Fruit fly (Drosophila melanogaster) whole organism, prepupa: ENCODE measurements around the gene Acp76A.

Experiments used
- Blimp-1 ChIP-seq: fragments of 200-800 bp; sonication (Bioruptor generic); optimal IDR thresholded peaks from 3 replicates; lab custom pipeline; 2017; ENCODE audit warnings: missing biosample characterization, missing genetic modification characterization, mild to moderate bottlenecking, moderate library complexity, missing genetic modification reagents
- CG10631 ChIP-seq: fragments of 200-800 bp; sonication (Bioruptor generic); optimal IDR thresholded peaks from 2 replicates; lab custom pipeline; 2016; ENCODE audit warnings: missing biosample characterization, missing genetic modification characterization
- CG10669 ChIP-seq: fragments of 200-800 bp; sonication (Bioruptor generic); optimal IDR thresholded peaks from 3 replicates; lab custom pipeline; 2018; ENCODE audit warnings: missing biosample characterization, mild to moderate bottlenecking, missing genetic modification characterization, moderate library complexity
- CG11294 ChIP-seq: fragments of 200-800 bp; sonication (Bioruptor generic); IDR thresholded peaks from 2 replicates; pipeline ENCODE4 v1.3.6; 2022; ENCODE audit warnings: missing biosample characterization, missing genetic modification characterization
- CG11902 ChIP-seq: fragments of 200-800 bp; sonication (Bioruptor generic); optimal IDR thresholded peaks from 3 replicates; lab custom pipeline; 2016; ENCODE audit warnings: missing biosample characterization, missing genetic modification characterization
- CG15336 ChIP-seq: fragments of 200-800 bp; sonication (Bioruptor generic); IDR thresholded peaks from 2 replicates; pipeline ENCODE4 v1.3.6; 2022; ENCODE audit warnings: missing biosample characterization, missing genetic modification characterization
- CG16779 ChIP-seq: fragments of 200-800 bp; sonication (Bioruptor generic); optimal IDR thresholded peaks from 3 replicates; lab custom pipeline; 2017; ENCODE audit warnings: missing biosample characterization, mild to moderate bottlenecking, missing genetic modification characterization
- CG3032 ChIP-seq: fragments of 200-800 bp; optimal IDR thresholded peaks from 2 replicates; lab custom pipeline; 2019; ENCODE audit warnings: missing biosample characterization, mild to moderate bottlenecking, missing genetic modification characterization, moderate library complexity
- CG31627 ChIP-seq: fragments of 200-800 bp; sonication (Bioruptor generic); optimal IDR thresholded peaks from 3 replicates; lab custom pipeline; 2016; ENCODE audit warnings: missing biosample characterization, missing genetic modification characterization
- CG32006 ChIP-seq: fragments of 200-800 bp; sonication (Bioruptor generic); optimal IDR thresholded peaks from 3 replicates; lab custom pipeline; 2017; ENCODE audit warnings: missing biosample characterization, mild to moderate bottlenecking, missing genetic modification characterization
- CG3919 ChIP-seq: fragments of 200-800 bp; sonication (Bioruptor generic); optimal IDR thresholded peaks from 3 replicates; lab custom pipeline; 2016; ENCODE audit warnings: missing biosample characterization, missing genetic modification characterization
- CG4318 ChIP-seq: fragments of 200-800 bp; sonication (Bioruptor generic); optimal IDR thresholded peaks from 3 replicates; lab custom pipeline; 2017; ENCODE audit warnings: missing biosample characterization, mild to moderate bottlenecking, missing genetic modification characterization
- CG6163 ChIP-seq: fragments of 200-800 bp; sonication (Bioruptor generic); IDR thresholded peaks from 3 replicates; pipeline ENCODE4 v1.3.6; 2022; ENCODE audit warnings: missing biosample characterization, missing genetic modification characterization
- CG6276 ChIP-seq: fragments of 200-800 bp; sonication (Bioruptor generic); optimal IDR thresholded peaks from 2 replicates; lab custom pipeline; 2017; ENCODE audit warnings: missing biosample characterization, mild to moderate bottlenecking, missing genetic modification characterization
- CG6792 ChIP-seq: fragments of 200-800 bp; sonication (Bioruptor generic); optimal IDR thresholded peaks from 3 replicates; lab custom pipeline; 2016; ENCODE audit warnings: missing biosample characterization, missing genetic modification characterization
- CG6808 ChIP-seq: fragments of 200-800 bp; sonication (Bioruptor generic); optimal IDR thresholded peaks from 3 replicates; lab custom pipeline; 2017; ENCODE audit warnings: missing biosample characterization, missing genetic modification characterization, mild to moderate bottlenecking, moderate library complexity, missing genetic modification reagents
- CG6854 ChIP-seq: fragments of 200-800 bp; sonication (Bioruptor generic); optimal IDR thresholded peaks from 2 replicates; lab custom pipeline; 2017; ENCODE audit warnings: missing biosample characterization, mild to moderate bottlenecking, missing genetic modification characterization
- CG7368 ChIP-seq: fragments of 200-800 bp; sonication (Bioruptor generic); optimal IDR thresholded peaks from 3 replicates; lab custom pipeline; 2016; ENCODE audit warnings: missing biosample characterization, missing genetic modification characterization
- CG8119 ChIP-seq: fragments of 200-800 bp; sonication (Bioruptor generic); IDR thresholded peaks from 3 replicates; pipeline ENCODE4 v1.3.6; 2022; ENCODE audit warnings: missing biosample characterization, missing genetic modification characterization
- CG8319 ChIP-seq: fragments of 200-800 bp; sonication (Bioruptor generic); optimal IDR thresholded peaks from 3 replicates; lab custom pipeline; 2016; ENCODE audit warnings: missing biosample characterization, missing genetic modification characterization
- CG9139 ChIP-seq: fragments of 200-800 bp; sonication (Bioruptor generic); optimal IDR thresholded peaks from 3 replicates; lab custom pipeline; 2017; ENCODE audit warnings: missing biosample characterization, mild to moderate bottlenecking, missing genetic modification characterization
- Eip75B ChIP-seq: fragments of 200-800 bp; sonication (Bioruptor generic); optimal IDR thresholded peaks from 3 replicates; lab custom pipeline; 2016; ENCODE audit warnings: missing biosample characterization, missing genetic modification characterization
- Eip78C ChIP-seq: fragments of 200-800 bp; sonication (Bioruptor generic); peaks from one replicate; lab custom pipeline; 2016; ENCODE audit warnings: missing biosample characterization, missing genetic modification characterization
- Eip93F ChIP-seq: fragments of 200-800 bp; sonication (Bioruptor generic); optimal IDR thresholded peaks from 2 replicates; lab custom pipeline; 2016; ENCODE audit warnings: missing biosample characterization, mild to moderate bottlenecking, missing genetic modification characterization
- Gug ChIP-seq: fragments of 200-800 bp; sonication (Bioruptor generic); IDR thresholded peaks from 2 replicates; pipeline ENCODE4 v1.3.6; 2022; ENCODE audit warnings: missing biosample characterization, missing genetic modification characterization
- Hr39 ChIP-seq: fragments of 200-800 bp; sonication (Bioruptor generic); optimal IDR thresholded peaks from 2 replicates; lab custom pipeline; 2016; ENCODE audit warnings: missing biosample characterization, missing genetic modification characterization
- Hr4 ChIP-seq: fragments of 200-800 bp; sonication (Bioruptor generic); optimal IDR thresholded peaks from 3 replicates; lab custom pipeline; 2016; ENCODE audit warnings: missing biosample characterization, missing genetic modification characterization
- Met ChIP-seq: fragments of 200-800 bp; sonication (Bioruptor generic); optimal IDR thresholded peaks from 3 replicates; lab custom pipeline; 2016; ENCODE audit warnings: missing biosample characterization, missing genetic modification characterization
- OdsH ChIP-seq: fragments of 200-800 bp; sonication (Bioruptor generic); optimal IDR thresholded peaks from 3 replicates; lab custom pipeline; 2016; ENCODE audit warnings: missing biosample characterization, missing genetic modification characterization
- Smox ChIP-seq: fragments of 200-800 bp; sonication (Bioruptor generic); optimal IDR thresholded peaks from 3 replicates; lab custom pipeline; 2016; ENCODE audit warnings: missing biosample characterization, missing genetic modification characterization
- Sox102F ChIP-seq: fragments of 200-800 bp; sonication (Bioruptor generic); optimal IDR thresholded peaks from 2 replicates; lab custom pipeline; 2016; ENCODE audit warnings: missing biosample characterization, mild to moderate bottlenecking, missing genetic modification characterization
- Sox14 ChIP-seq: fragments of 200-800 bp; sonication (Bioruptor generic); optimal IDR thresholded peaks from 3 replicates; lab custom pipeline; 2016; ENCODE audit warnings: missing biosample characterization, missing genetic modification characterization
- achi ChIP-seq: fragments of 200-800 bp; sonication (Bioruptor generic); optimal IDR thresholded peaks from 3 replicates; lab custom pipeline; 2016; ENCODE audit warnings: missing biosample characterization, missing genetic modification characterization
- acj6 ChIP-seq: fragments of 200-800 bp; sonication (Bioruptor generic); optimal IDR thresholded peaks from 3 replicates; lab custom pipeline; 2016; ENCODE audit warnings: missing biosample characterization, missing genetic modification characterization
- cyc ChIP-seq: fragments of 200-800 bp; sonication (Bioruptor generic); optimal IDR thresholded peaks from 3 replicates; lab custom pipeline; 2016; ENCODE audit warnings: missing biosample characterization, missing genetic modification characterization
- dsx ChIP-seq: fragments of 200-800 bp; optimal IDR thresholded peaks from 3 replicates; lab custom pipeline; 2019; ENCODE audit warnings: missing biosample characterization, mild to moderate bottlenecking, missing genetic modification characterization, moderate library complexity; ENCODE audit not compliant: poor library complexity, severe bottlenecking
- esn ChIP-seq: fragments of 200-800 bp; sonication (Bioruptor generic); optimal IDR thresholded peaks from 2 replicates; lab custom pipeline; 2016; ENCODE audit warnings: missing biosample characterization, mild to moderate bottlenecking, missing genetic modification characterization, moderate library complexity
- fd59A ChIP-seq: fragments of 200-800 bp; sonication (Bioruptor generic); optimal IDR thresholded peaks from 2 replicates; lab custom pipeline; 2017; ENCODE audit warnings: missing biosample characterization, mild to moderate bottlenecking, missing genetic modification characterization, missing genetic modification reagents
- fkh ChIP-seq: fragments of 200-800 bp; sonication (Bioruptor generic); optimal IDR thresholded peaks from 3 replicates; lab custom pipeline; 2017; ENCODE audit warnings: missing biosample characterization, mild to moderate bottlenecking, missing genetic modification characterization, moderate library complexity
- lz ChIP-seq: fragments of 200-800 bp; sonication (Bioruptor generic); optimal IDR thresholded peaks from 3 replicates; lab custom pipeline; 2016; ENCODE audit warnings: missing biosample characterization, missing genetic modification characterization
- net ChIP-seq: fragments of 200-800 bp; sonication (Bioruptor generic); optimal IDR thresholded peaks from 3 replicates; lab custom pipeline; 2016; ENCODE audit warnings: missing biosample characterization, missing genetic modification characterization
- salr ChIP-seq, 2 experiments: fragments of 200-800 bp; sonication (Bioruptor generic); optimal IDR thresholded peaks; 3 replicates each; lab custom pipeline; 2016 to 2018; ENCODE audit warnings: missing biosample characterization in 2 of 2, missing genetic modification characterization in 2 of 2, mild to moderate bottlenecking in 1 of 2
- spab ChIP-seq: fragments of 200-800 bp; sonication (Bioruptor generic); optimal IDR thresholded peaks from 2 replicates; lab custom pipeline; 2017; ENCODE audit warnings: missing biosample characterization, mild to moderate bottlenecking, missing genetic modification characterization, missing genetic modification reagents
- ss ChIP-seq, 2 experiments: fragments of 200-800 bp; sonication (Bioruptor generic); optimal IDR thresholded peaks; 2 replicates in 1 of 2; 3 replicates in 1 of 2; lab custom pipeline; 2017 to 2018; ENCODE audit warnings: mild to moderate bottlenecking in 2 of 2, missing biosample characterization in 2 of 2, missing genetic modification characterization in 2 of 2, moderate library complexity in 1 of 2
- svp ChIP-seq: fragments of 200-800 bp; sonication (Bioruptor generic); peaks from one replicate; lab custom pipeline; 2016; ENCODE audit warnings: missing biosample characterization, missing genetic modification characterization
- topi ChIP-seq: fragments of 200-800 bp; sonication (Bioruptor generic); optimal IDR thresholded peaks from 3 replicates; lab custom pipeline; 2016; ENCODE audit warnings: missing biosample characterization, missing genetic modification characterization

Gene Acp76A

DNA sequence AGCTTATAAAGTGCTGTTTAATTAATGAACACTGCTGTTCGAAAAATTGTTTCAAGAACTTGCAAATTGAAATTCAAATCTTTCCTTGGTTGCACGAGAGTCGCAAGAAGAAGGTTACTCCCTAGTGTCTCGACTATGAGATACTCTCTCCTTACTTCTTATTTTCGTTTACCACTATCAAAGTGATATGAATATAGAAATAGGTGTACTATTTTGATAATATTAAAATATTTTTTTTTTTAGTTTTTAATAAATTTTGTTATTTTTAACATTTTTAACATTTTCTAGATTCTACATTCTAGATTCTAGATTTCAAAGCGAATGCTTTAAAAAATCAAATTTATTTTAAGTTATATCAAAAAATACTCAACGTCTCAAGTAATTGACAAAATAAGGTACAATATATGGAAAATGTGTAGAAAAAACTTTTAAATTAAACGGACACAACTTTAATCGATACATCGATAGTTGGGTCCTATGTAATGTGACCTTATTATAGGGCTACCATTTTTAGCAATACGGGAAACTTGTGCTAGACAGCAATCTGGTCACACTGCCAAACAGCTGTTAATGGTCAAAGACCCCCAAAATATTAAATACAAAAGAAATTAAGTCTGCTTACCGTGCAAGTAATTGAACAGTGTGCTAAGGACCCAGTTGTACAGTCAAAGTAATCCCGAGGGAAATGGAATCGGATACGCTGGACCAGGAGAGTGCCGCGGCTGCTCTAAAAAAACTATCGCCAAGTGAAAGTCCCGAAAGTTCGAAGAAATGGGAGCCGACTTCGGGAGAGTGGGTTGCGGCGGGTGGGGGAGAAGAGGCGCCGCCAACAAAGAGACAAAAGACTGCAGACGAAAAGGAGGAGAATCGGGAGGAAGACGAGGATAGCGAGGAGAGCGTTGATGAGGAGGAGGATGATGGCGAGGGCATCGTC is 40.6 kb upstream of the Acp76A start, which contains the start of gene MESR6 (continued):
- TF ChIP-seq CG10669 (GFP tag; lab: Kevin White, UChicago) (peak; percentile 15), Hr39 (GFP tag; lab: Kevin White, UChicago) (no peak), CG3919 (GFP tag; lab: Kevin White, UChicago) (no peak), Hr4 (GFP tag; lab: Kevin White, UChicago) (no peak), CG32006 (GFP tag; lab: Kevin White, UChicago) (no peak)

DNA sequence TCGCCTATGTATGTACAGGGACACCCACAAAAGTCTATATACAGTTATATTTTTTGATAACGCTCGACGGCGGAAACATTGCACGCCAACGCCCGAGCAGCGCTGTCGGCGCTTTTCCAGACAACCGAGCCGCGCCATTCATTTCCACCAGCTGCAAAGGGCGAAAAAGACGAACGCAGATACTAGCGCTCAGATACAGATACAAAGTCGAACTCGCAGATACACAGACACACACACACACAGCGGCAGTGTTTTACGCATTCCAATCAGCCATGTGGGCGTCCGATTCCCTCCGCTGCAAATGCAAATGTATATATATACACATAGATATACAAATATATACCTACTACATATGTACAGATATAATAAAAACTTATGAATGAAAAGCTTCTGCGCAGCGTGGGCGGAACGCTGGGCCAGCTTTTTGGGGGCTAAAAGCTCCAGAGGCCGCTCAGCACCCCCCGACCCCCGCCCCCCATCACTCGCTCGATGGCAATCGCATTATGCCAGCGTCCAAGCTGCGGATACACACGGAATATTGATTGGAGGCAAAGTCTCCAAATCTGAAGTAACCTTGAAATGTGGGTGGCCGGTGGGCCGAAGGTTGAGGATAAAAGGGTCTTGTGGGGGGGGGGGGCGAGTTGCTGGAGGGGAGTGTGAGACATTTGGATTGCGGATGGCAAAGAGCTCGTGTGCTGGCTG is 39.7 kb upstream of the Acp76A start:
- TF ChIP-seq CG11902 (GFP tag; lab: Kevin White, UChicago) = no peak
- no peak for TF ChIP-seq CG8119
- TF ChIP-seq CG15336 (GFP tag; lab: Robert Waterston, UW) = no peak
- TF ChIP-seq CG10669 (GFP tag; lab: Kevin White, UChicago) = no peak
- peak; percentile 11 for TF ChIP-seq achi (GFP tag; lab: Kevin White, UChicago)
- peak; percentile 91 for TF ChIP-seq CG16779
- no peak for TF ChIP-seq spab
- TF ChIP-seq salr (GFP tag; optimal IDR thresholded peaks at IDR 0.05; lab: Kevin White, UChicago) = peak in 1 of 2 experiments; percentile 16
- no peak for TF ChIP-seq CG6792 (GFP tag; lab: Kevin White, UChicago)
- TF ChIP-seq OdsH = no peak
- peak; percentile 22 for TF ChIP-seq CG7368
- TF ChIP-seq Sox102F (GFP tag; lab: Kevin White, UChicago) = no peak
- TF ChIP-seq Gug (GFP tag; lab: Robert Waterston, UW) = no peak
- TF ChIP-seq CG10631 (GFP tag; lab: Kevin White, UChicago) = no peak
- no peak for TF ChIP-seq Sox14 (GFP tag; lab: Kevin White, UChicago)
- peak; percentile 13 for TF ChIP-seq esn (GFP tag; lab: Kevin White, UChicago)
- no peak for TF ChIP-seq CG11294 (GFP tag; lab: Robert Waterston, UW)
- no peak for TF ChIP-seq acj6
- TF ChIP-seq svp = peak; percentile 80
- TF ChIP-seq CG6276 = no peak
- peak; percentile 69 for TF ChIP-seq dsx (GFP tag; lab: Kevin White, UChicago)
- TF ChIP-seq CG6163 (GFP tag; lab: Robert Waterston, UW) = 0 out of 3 replicates have a peak, but pooled peaks have one; percentile 19
- no peak for TF ChIP-seq net (GFP tag; lab: Kevin White, UChicago)
- peak; percentile 8 for TF ChIP-seq Eip93F
- no peak for TF ChIP-seq lz (GFP tag; lab: Kevin White, UChicago)
- TF ChIP-seq Eip75B = peak; percentile 1
- TF ChIP-seq ss (GFP tag; optimal IDR thresholded peaks at IDR 0.05; lab: Kevin White, UChicago) = peak; percentile 27 to 70
- no peak for TF ChIP-seq CG8319 (GFP tag; lab: Kevin White, UChicago)
- no peak for TF ChIP-seq CG3919 (GFP tag; lab: Kevin White, UChicago)
- no peak for TF ChIP-seq CG3032 (tag; lab: Kevin White, UChicago)
- TF ChIP-seq Blimp-1 (GFP tag; lab: Kevin White, UChicago) = no peak
- TF ChIP-seq fkh (GFP tag; lab: Kevin White, UChicago) = peak; percentile 55
- peak; percentile 32 for TF ChIP-seq CG6854
- TF ChIP-seq Eip78C (GFP tag; lab: Kevin White, UChicago) = peak; percentile 35
- TF ChIP-seq Hr4 (GFP tag; lab: Kevin White, UChicago) = no peak
- TF ChIP-seq Smox (GFP tag; lab: Kevin White, UChicago) = no peak
- no peak for TF ChIP-seq topi
- TF ChIP-seq CG4318 (GFP tag; lab: Kevin White, UChicago) = no peak
- TF ChIP-seq Met = peak; percentile 21
- peak; percentile 62 for TF ChIP-seq CG6808 (GFP tag; lab: Kevin White, UChicago)
- TF ChIP-seq CG9139 (GFP tag; lab: Kevin White, UChicago) = peak; percentile 34
- TF ChIP-seq CG31627 = no peak
- TF ChIP-seq cyc (GFP tag; lab: Kevin White, UChicago) = no peak
- TF ChIP-seq fd59A = no peak
